Fruit fly (Drosophila melanogaster) whole organism, embryonic: Measurements from ENCODE around the gene Rh4.

Source experiments
- Abd-B ChIP-seq: fragments of 200-800 bp; sonication (Bioruptor generic); optimal IDR thresholded peaks from 2 replicates; lab custom pipeline; 2018; ENCODE audit warnings: missing biosample characterization, mild to moderate bottlenecking, missing genetic modification characterization, moderate library complexity
- Atf-2 ChIP-seq: fragments of 200-800 bp; sonication (Bioruptor generic); optimal IDR thresholded peaks from 2 replicates; lab custom pipeline; 2016; ENCODE audit warnings: missing biosample characterization, missing genetic modification characterization
- CG1024 ChIP-seq: fragments of 200-800 bp; sonication (Bioruptor generic); IDR thresholded peaks from 2 replicates; pipeline ENCODE4 v1.3.6; 2022; ENCODE audit warnings: missing biosample characterization, missing genetic modification characterization
- CG10274 ChIP-seq: fragments of 200-800 bp; sonication (Bioruptor generic); optimal IDR thresholded peaks from 3 replicates; lab custom pipeline; 2017; ENCODE audit warnings: missing biosample characterization, mild to moderate bottlenecking, missing genetic modification characterization
- CG10431 ChIP-seq: fragments of 200-800 bp; sonication (Bioruptor generic); optimal IDR thresholded peaks from 3 replicates; lab custom pipeline; 2018; ENCODE audit warnings: missing biosample characterization, mild to moderate bottlenecking, missing genetic modification characterization
- CG10979 ChIP-seq: fragments of 200-800 bp; sonication (Bioruptor generic); optimal IDR thresholded peaks from 2 replicates; lab custom pipeline; 2018; ENCODE audit warnings: missing biosample characterization, mild to moderate bottlenecking, missing genetic modification characterization, moderate library complexity
- CG12659 ChIP-seq: fragments of 200-800 bp; sonication (Bioruptor generic); optimal IDR thresholded peaks from 3 replicates; lab custom pipeline; 2017; ENCODE audit warnings: mild to moderate bottlenecking, missing biosample characterization, missing genetic modification reagents, missing genetic modification characterization
- CG15011 ChIP-seq: fragments of 200-800 bp; sonication (Bioruptor generic); optimal IDR thresholded peaks from 3 replicates; lab custom pipeline; 2018; ENCODE audit warnings: missing biosample characterization, mild to moderate bottlenecking, missing genetic modification characterization
- CG15269 ChIP-seq: fragments of 200-800 bp; sonication (Bioruptor generic); optimal IDR thresholded peaks from 2 replicates; lab custom pipeline; 2018; ENCODE audit warnings: missing biosample characterization, mild to moderate bottlenecking, missing genetic modification characterization, moderate library complexity
- CG15696 ChIP-seq: fragments of 200-800 bp; sonication (Bioruptor generic); optimal IDR thresholded peaks from 2 replicates; lab custom pipeline; 2019; ENCODE audit warnings: missing biosample characterization, mild to moderate bottlenecking, missing genetic modification characterization, moderate library complexity
- CG16813 ChIP-seq: fragments of 200-800 bp; sonication (Bioruptor generic); IDR thresholded peaks from 3 replicates; pipeline ENCODE4 v1.3.6; 2022; ENCODE audit warnings: missing biosample characterization, missing genetic modification characterization; ENCODE audit not compliant: partially characterized antibody
- CG17385 ChIP-seq: fragments of 200-800 bp; sonication (Bioruptor generic); optimal IDR thresholded peaks from 3 replicates; lab custom pipeline; 2018; ENCODE audit warnings: missing biosample characterization, mild to moderate bottlenecking, missing genetic modification characterization
- CG17829 ChIP-seq: fragments of 200-800 bp; optimal IDR thresholded peaks from 2 replicates; lab custom pipeline; 2019; ENCODE audit warnings: missing biosample characterization, mild to moderate bottlenecking, missing genetic modification characterization, moderate library complexity
- CG2712 ChIP-seq: fragments of 200-800 bp; optimal IDR thresholded peaks from 3 replicates; lab custom pipeline; 2019; ENCODE audit warnings: missing biosample characterization, mild to moderate bottlenecking, missing genetic modification characterization, moderate library complexity
- CG30020 ChIP-seq: fragments of 200-800 bp; optimal IDR thresholded peaks from 2 replicates; lab custom pipeline; 2019; ENCODE audit warnings: missing biosample characterization, mild to moderate bottlenecking, missing genetic modification characterization, moderate library complexity
- CG33213 ChIP-seq: fragments of 200-800 bp; sonication (Bioruptor generic); optimal IDR thresholded peaks from 3 replicates; lab custom pipeline; 2016; ENCODE audit warnings: missing biosample characterization, missing genetic modification characterization
- CG33557 ChIP-seq: fragments of 200-800 bp; sonication (Bioruptor generic); optimal IDR thresholded peaks from 2 replicates; lab custom pipeline; 2019; ENCODE audit warnings: missing biosample characterization, mild to moderate bottlenecking, missing genetic modification characterization, moderate library complexity
- CG34376 ChIP-seq: fragments of 200-800 bp; sonication (Bioruptor generic); optimal IDR thresholded peaks from 2 replicates; lab custom pipeline; 2018; ENCODE audit warnings: missing biosample characterization, mild to moderate bottlenecking, missing genetic modification characterization
- CG4360 ChIP-seq: fragments of 200-800 bp; sonication (Bioruptor generic); IDR thresholded peaks from 2 replicates; pipeline ENCODE4 v1.3.6; 2022; ENCODE audit warnings: missing biosample characterization, missing genetic modification characterization
- CG4404 ChIP-seq: fragments of 200-800 bp; sonication (Bioruptor generic); IDR thresholded peaks from 2 replicates; pipeline ENCODE4 v1.3.6; 2022; ENCODE audit warnings: missing biosample characterization, missing genetic modification characterization
- CG4424 ChIP-seq: fragments of 200-800 bp; sonication (Bioruptor generic); optimal IDR thresholded peaks from 3 replicates; lab custom pipeline; 2016; ENCODE audit warnings: missing biosample characterization, missing genetic modification characterization
- CG4617 ChIP-seq: fragments of 200-800 bp; sonication (Bioruptor generic); optimal IDR thresholded peaks from 3 replicates; lab custom pipeline; 2016; ENCODE audit warnings: missing biosample characterization, missing genetic modification characterization, borderline replicate concordance
- CG4730 ChIP-seq: fragments of 200-800 bp; sonication (Bioruptor generic); IDR thresholded peaks from 2 replicates; pipeline ENCODE4 v1.3.6; 2022; ENCODE audit warnings: missing biosample characterization, missing genetic modification characterization
- CG6854 ChIP-seq: fragments of 200-800 bp; sonication (Bioruptor generic); optimal IDR thresholded peaks from 3 replicates; lab custom pipeline; 2017; ENCODE audit warnings: missing biosample characterization, mild to moderate bottlenecking, missing genetic modification characterization
- CG7963 ChIP-seq: fragments of 200-800 bp; sonication (Bioruptor generic); IDR thresholded peaks from 3 replicates; pipeline ENCODE4 v1.3.6; 2022; ENCODE audit warnings: missing biosample characterization, missing genetic modification characterization; ENCODE audit not compliant: partially characterized antibody
- CG8281 ChIP-seq: fragments of 200-800 bp; sonication (Bioruptor generic); optimal IDR thresholded peaks from 2 replicates; lab custom pipeline; 2018; ENCODE audit warnings: missing biosample characterization, mild to moderate bottlenecking, missing genetic modification characterization, moderate library complexity
- CG8478 ChIP-seq: fragments of >200 bp; optimal IDR thresholded peaks from 2 replicates; lab custom pipeline; 2018
- CG8924 ChIP-seq: fragments of 200-800 bp; optimal IDR thresholded peaks from 3 replicates; lab custom pipeline; 2019; ENCODE audit warnings: missing biosample characterization, mild to moderate bottlenecking, missing genetic modification characterization, moderate library complexity
- CG9215 ChIP-seq: fragments of 200-800 bp; sonication (Bioruptor generic); IDR thresholded peaks from 2 replicates; pipeline ENCODE4 v1.3.6; 2022; ENCODE audit warnings: missing biosample characterization, missing genetic modification characterization
- D ChIP-seq, 2 experiments: fragments of 200-800 bp in 1 of 2; fragments of >200 bp in 1 of 2; sonication (Bioruptor generic) in 1 of 2; optimal IDR thresholded peaks; 2 replicates in 1 of 2; 3 replicates in 1 of 2; lab custom pipeline; 2017; ENCODE audit warnings: mild to moderate bottlenecking in 1 of 2, missing biosample characterization in 1 of 2, missing genetic modification characterization in 1 of 2, missing genetic modification reagents in 1 of 2
- Fer1 ChIP-seq: fragments of 200-800 bp; sonication (Bioruptor generic); optimal IDR thresholded peaks from 2 replicates; lab custom pipeline; 2017; ENCODE audit warnings: missing biosample characterization, mild to moderate bottlenecking, missing genetic modification characterization
- HLH54F ChIP-seq: fragments of 200-800 bp; sonication (Bioruptor generic); optimal IDR thresholded peaks from 3 replicates; lab custom pipeline; 2016; ENCODE audit warnings: missing biosample characterization, missing genetic modification characterization
- Hsf ChIP-seq: fragments of 200-800 bp; sonication (Bioruptor generic); optimal IDR thresholded peaks from 3 replicates; lab custom pipeline; 2016; ENCODE audit warnings: missing biosample characterization, missing genetic modification characterization
- Jarid2 ChIP-seq: fragments of 200-800 bp; sonication (Bioruptor generic); optimal IDR thresholded peaks from 3 replicates; lab custom pipeline; 2017; ENCODE audit warnings: mild to moderate bottlenecking, missing biosample characterization, missing genetic modification reagents, missing genetic modification characterization
- Lpt ChIP-seq: fragments of >200 bp; optimal IDR thresholded peaks from 2 replicates; lab custom pipeline; 2018; ENCODE audit warnings: missing biosample characterization, missing genetic modification characterization
- Max ChIP-seq: fragments of 200-800 bp; sonication (Bioruptor generic); optimal IDR thresholded peaks from 2 replicates; lab custom pipeline; 2016; ENCODE audit warnings: missing biosample characterization, mild to moderate bottlenecking, missing genetic modification characterization
- Meics ChIP-seq: fragments of 200-800 bp; sonication (Bioruptor generic); optimal IDR thresholded peaks from 2 replicates; lab custom pipeline; 2017; ENCODE audit warnings: missing biosample characterization, mild to moderate bottlenecking, missing genetic modification characterization
- Usf ChIP-seq: fragments of 200-800 bp; sonication (Bioruptor generic); optimal IDR thresholded peaks from 2 replicates; lab custom pipeline; 2017; ENCODE audit warnings: missing genotype, missing biosample characterization, missing genetic modification characterization
- ab ChIP-seq: fragments of 200-800 bp; sonication (Bioruptor generic); optimal IDR thresholded peaks from 2 replicates; lab custom pipeline; 2016; ENCODE audit warnings: missing biosample characterization, missing genetic modification characterization
- az2 ChIP-seq: fragments of 200-800 bp; sonication (Bioruptor generic); optimal IDR thresholded peaks from 3 replicates; lab custom pipeline; 2016; ENCODE audit warnings: missing biosample characterization, missing genetic modification characterization
- br ChIP-seq: fragments of >200 bp; optimal IDR thresholded peaks from 2 replicates; lab custom pipeline; 2017
- dpn ChIP-seq, 2 experiments: fragments of 200-800 bp; sonication (Bioruptor generic); optimal IDR thresholded peaks; 3 replicates each; lab custom pipeline; 2016; ENCODE audit warnings: missing biosample characterization in 2 of 2, missing genetic modification characterization in 2 of 2
- gt ChIP-seq: fragments of 200-800 bp; sonication (Bioruptor generic); IDR thresholded peaks from 2 replicates; pipeline ENCODE4 v1.3.6; 2022; ENCODE audit warnings: missing biosample characterization, missing genetic modification characterization
- ham ChIP-seq: fragments of 200-800 bp; sonication (Bioruptor generic); IDR thresholded peaks from 2 replicates; pipeline ENCODE4 v1.3.6; 2022; ENCODE audit warnings: missing biosample characterization, missing genetic modification characterization
- hkb ChIP-seq, 2 experiments: fragments of 200-800 bp in 1 of 2; fragments of >200 bp in 1 of 2; sonication (Bioruptor generic) in 1 of 2; IDR thresholded peaks in 1 of 2; optimal IDR thresholded peaks in 1 of 2; 2 replicates each; pipeline versions ENCODE4 v1.3.6 to Lab custom; 2017 to 2022; ENCODE audit warnings: missing biosample characterization in 1 of 2, missing genetic modification characterization in 1 of 2
- kni ChIP-seq: fragments of 200-800 bp; sonication (Bioruptor generic); optimal IDR thresholded peaks from 3 replicates; lab custom pipeline; 2017; ENCODE audit warnings: mild to moderate bottlenecking, missing biosample characterization, missing genetic modification reagents, missing genetic modification characterization
- nau ChIP-seq: fragments of 200-800 bp; sonication (Bioruptor generic); optimal IDR thresholded peaks from 3 replicates; lab custom pipeline; 2017; ENCODE audit warnings: missing biosample characterization, mild to moderate bottlenecking, missing genetic modification characterization, missing genetic modification reagents
- pb ChIP-seq: fragments of 200-800 bp; sonication (Bioruptor generic); optimal IDR thresholded peaks from 3 replicates; lab custom pipeline; 2016; ENCODE audit warnings: missing biosample characterization, missing genetic modification characterization
- tio ChIP-seq: fragments of 200-800 bp; sonication (Bioruptor generic); optimal IDR thresholded peaks from 2 replicates; lab custom pipeline; 2017; ENCODE audit warnings: missing biosample characterization, missing genetic modification characterization, inconsistent platforms
- tx ChIP-seq: fragments of 200-800 bp; sonication (Bioruptor generic); optimal IDR thresholded peaks from 2 replicates; lab custom pipeline; 2016; ENCODE audit warnings: missing biosample characterization, missing genetic modification characterization
- unpg ChIP-seq: fragments of 200-800 bp; sonication (Bioruptor generic); optimal IDR thresholded peaks from 3 replicates; lab custom pipeline; 2018; ENCODE audit warnings: missing biosample characterization, mild to moderate bottlenecking, missing genetic modification characterization, moderate library complexity

The Rh4 gene

dm6 chr3L:16842087-16842567, 20.2 kb downstream of the Rh4 start, which contains the start of gene TSG101 (continued):
- no peak for TF ChIP-seq tx (GFP tag; lab: Kevin White, UChicago)
- TF ChIP-seq CG12659 (GFP tag; lab: Kevin White, UChicago), result peak; percentile 63
- TF ChIP-seq Jarid2 (GFP tag; lab: Kevin White, UChicago), result no peak
- peak; percentile 34 for TF ChIP-seq CG33213 (GFP tag; lab: Kevin White, UChicago)
- no peak for TF ChIP-seq CG9215
- TF ChIP-seq Abd-B, result no peak
- TF ChIP-seq CG10979 (tag; lab: Kevin White, UChicago), result no peak
- TF ChIP-seq CG10431 (GFP tag; lab: Kevin White, UChicago), result no peak
- no peak for TF ChIP-seq CG34376 (GFP tag; lab: Kevin White, UChicago)
- no peak for TF ChIP-seq unpg
- peak in 1 of 2 experiments; percentile 0 for TF ChIP-seq dpn (GFP tag; optimal IDR thresholded peaks at IDR 0.05; lab: Kevin White, UChicago)
- no peak for TF ChIP-seq CG8281
- TF ChIP-seq nau, result no peak
- no peak for TF ChIP-seq CG15696 (tag; lab: Kevin White, UChicago)
- TF ChIP-seq CG16813 (GFP tag; lab: Robert Waterston, UW), result peak; percentile 51
- no peak for TF ChIP-seq gt (GFP tag; lab: Robert Waterston, UW)
- peak; percentile 4 for TF ChIP-seq CG8924
- no peak for TF ChIP-seq hkb (optimal IDR thresholded peaks at IDR 0.05; lab: Kevin White, UChicago)
- TF ChIP-seq hkb (GFP tag; IDR thresholded peaks at IDR 0.05; lab: Robert Waterston, UW), result no peak
- TF ChIP-seq kni (GFP tag; lab: Kevin White, UChicago), result no peak
- TF ChIP-seq CG30020 (tag; lab: Kevin White, UChicago), result peak; percentile 64
- no peak for TF ChIP-seq CG7963 (GFP tag; lab: Robert Waterston, UW)
- no peak for TF ChIP-seq CG33557
- TF ChIP-seq CG4730 (GFP tag; lab: Robert Waterston, UW), result no peak
- TF ChIP-seq Meics, result no peak
- TF ChIP-seq CG2712, result peak; percentile 38
- TF ChIP-seq az2, result no peak
- TF ChIP-seq CG15011 (GFP tag; lab: Kevin White, UChicago), result no peak
- TF ChIP-seq ham, result no peak
- no peak for TF ChIP-seq CG17385
- TF ChIP-seq D (optimal IDR thresholded peaks at IDR 0.05; lab: Kevin White, UChicago), result no peak
- no peak for TF ChIP-seq D (GFP tag; optimal IDR thresholded peaks at IDR 0.05; lab: Kevin White, UChicago)
- TF ChIP-seq CG4424 (GFP tag; lab: Kevin White, UChicago), result no peak
- TF ChIP-seq CG6854 (GFP tag; lab: Kevin White, UChicago), result no peak
- no peak for TF ChIP-seq CG1024 (GFP tag; lab: Robert Waterston, UW)
- no peak for TF ChIP-seq pb (GFP tag; lab: Kevin White, UChicago)
- TF ChIP-seq Atf-2, result no peak
- TF ChIP-seq tio, result no peak
- no peak for TF ChIP-seq Fer1
- TF ChIP-seq Lpt, result no peak
- no peak for TF ChIP-seq CG10274 (GFP tag; lab: Kevin White, UChicago)
- TF ChIP-seq Max (GFP tag; lab: Kevin White, UChicago), result no peak
- TF ChIP-seq Usf (GFP tag; lab: Kevin White, UChicago), result no peak
- TF ChIP-seq HLH54F (GFP tag; lab: Kevin White, UChicago), result no peak
- no peak for TF ChIP-seq ab (GFP tag; lab: Kevin White, UChicago)
- no peak for TF ChIP-seq CG17829
- no peak for TF ChIP-seq CG8478
- no peak for TF ChIP-seq CG15269 (tag; lab: Kevin White, UChicago)
- TF ChIP-seq CG4617 (GFP tag; lab: Kevin White, UChicago), result peak; percentile 66
- TF ChIP-seq Hsf (GFP tag; lab: Kevin White, UChicago), result no peak
- TF ChIP-seq CG4404 (GFP tag; lab: Robert Waterston, UW), result no peak
- no peak for TF ChIP-seq br (lab: Kevin White, UChicago)
- no peak; the same call in 1 of the 2 replicates for TF ChIP-seq CG4360 (GFP tag; lab: Robert Waterston, UW)
